Fruit fly (Drosophila melanogaster): ENCODE measurements around the gene CG14262.

DNA sequence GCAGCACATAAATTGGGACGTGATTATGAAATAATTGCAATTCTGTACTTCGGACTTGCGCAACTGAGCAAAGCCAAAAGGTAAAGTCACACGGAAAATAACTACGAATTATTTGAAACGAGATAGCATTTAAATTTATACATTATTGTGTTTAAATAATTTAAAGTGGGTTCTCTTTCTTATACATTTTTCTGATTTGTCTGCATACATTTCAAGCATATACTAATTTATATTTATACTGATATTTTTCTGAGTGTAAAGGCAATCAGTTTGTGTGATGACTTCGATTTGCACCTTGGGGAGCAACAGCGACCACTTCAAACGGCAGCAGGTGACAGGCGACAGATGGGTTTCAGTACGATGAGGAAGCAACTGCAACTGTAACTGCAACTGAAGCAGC is 39.7 kb downstream of the CG14262 start:
- TF ChIP-seq B-H2 (GFP tag; optimal IDR thresholded peaks at IDR 0.05) (no peak), br (optimal IDR thresholded peaks at IDR 0.05) (no peak), CG6654 (GFP tag; optimal IDR thresholded peaks at IDR 0.05) (no peak), CG11398 (GFP tag; optimal IDR thresholded peaks at IDR 0.05) (no peak), Sry-β (GFP tag; optimal IDR thresholded peaks at IDR 0.05) (no peak), CG32767 (GFP tag; IDR thresholded peaks at IDR 0.05) (no peak), bab2 (GFP tag; optimal IDR thresholded peaks at IDR 0.05) (no peak), sr (GFP tag; IDR thresholded peaks at IDR 0.05) (no peak), Tbp (GFP tag; optimal IDR thresholded peaks at IDR 0.05) (no peak), ind (GFP tag; optimal IDR thresholded peaks at IDR 0.05) (no peak), Nf-YC (tag; optimal IDR thresholded peaks at IDR 0.05) (no peak), pzg (GFP tag; optimal IDR thresholded peaks at IDR 0.05) (no peak), fu2 (GFP tag; optimal IDR thresholded peaks at IDR 0.05) (no peak), CG11695 (GFP tag; IDR thresholded peaks at IDR 0.05) (no peak)
